Fruit fly (Drosophila melanogaster) whole organism, adult: ENCODE results near the gene Bub1.

Source experiments
- CG11617 ChIP-seq: fragments of 200-800 bp; sonication (Bioruptor generic); optimal IDR thresholded peaks from 2 replicates; lab custom pipeline; 2017; ENCODE audit warnings: mild to moderate bottlenecking, missing biosample characterization, missing genetic modification reagents, missing genetic modification characterization
- CG12768 ChIP-seq: fragments of 200-800 bp; sonication (Bioruptor generic); optimal IDR thresholded peaks from 2 replicates; lab custom pipeline; 2017; ENCODE audit warnings: missing biosample characterization, missing genetic modification characterization, mild to moderate bottlenecking, moderate library complexity, missing genetic modification reagents
- CG14711 ChIP-seq: fragments of 200-800 bp; sonication (Bioruptor generic); optimal IDR thresholded peaks from 2 replicates; lab custom pipeline; 2018; ENCODE audit warnings: missing biosample characterization, mild to moderate bottlenecking, missing genetic modification characterization, moderate library complexity
- CG1620 ChIP-seq: fragments of 200-800 bp; sonication (Bioruptor generic); optimal IDR thresholded peaks from 2 replicates; lab custom pipeline; 2016; ENCODE audit warnings: missing biosample characterization, missing genetic modification characterization
- CG5204 ChIP-seq: fragments of 200-800 bp; sonication (Bioruptor generic); optimal IDR thresholded peaks from 2 replicates; lab custom pipeline; 2016; ENCODE audit warnings: missing biosample characterization, missing genetic modification characterization
- CG7045 ChIP-seq: fragments of 200-800 bp; sonication (Bioruptor generic); optimal IDR thresholded peaks from 2 replicates; lab custom pipeline; 2017; ENCODE audit warnings: missing biosample characterization, mild to moderate bottlenecking, missing genetic modification characterization
- CG7101 ChIP-seq: fragments of 200-800 bp; sonication (Bioruptor generic); optimal IDR thresholded peaks from 2 replicates; lab custom pipeline; 2018; ENCODE audit warnings: missing biosample characterization, mild to moderate bottlenecking, missing genetic modification characterization, moderate library complexity
- Clk ChIP-seq: fragments of 200-800 bp; sonication (Bioruptor generic); optimal IDR thresholded peaks from 2 replicates; lab custom pipeline; 2017; ENCODE audit warnings: missing biosample characterization, missing genetic modification characterization
- Crg-1 ChIP-seq: fragments of 200-800 bp; sonication (Bioruptor generic); optimal IDR thresholded peaks from 2 replicates; lab custom pipeline; 2016; ENCODE audit warnings: missing biosample characterization, missing genetic modification characterization
- Hr96 ChIP-seq: fragments of 200-800 bp; sonication (Bioruptor generic); optimal IDR thresholded peaks from 2 replicates; lab custom pipeline; 2016; ENCODE audit warnings: missing biosample characterization, missing genetic modification characterization
- cnc ChIP-seq, 2 experiments: fragments of >200 bp; optimal IDR thresholded peaks; 2 replicates each; lab custom pipeline; 2017
- kay ChIP-seq: fragments of 200-800 bp; sonication (Bioruptor generic); peaks from one replicate; lab custom pipeline; 2016; ENCODE audit warnings: missing biosample characterization, missing genetic modification characterization, borderline replicate concordance
- tj ChIP-seq: fragments of 200-800 bp; sonication (Bioruptor generic); optimal IDR thresholded peaks from 3 replicates; lab custom pipeline; 2017; ENCODE audit warnings: missing biosample characterization, mild to moderate bottlenecking, missing genetic modification characterization, moderate library complexity

DNA sequence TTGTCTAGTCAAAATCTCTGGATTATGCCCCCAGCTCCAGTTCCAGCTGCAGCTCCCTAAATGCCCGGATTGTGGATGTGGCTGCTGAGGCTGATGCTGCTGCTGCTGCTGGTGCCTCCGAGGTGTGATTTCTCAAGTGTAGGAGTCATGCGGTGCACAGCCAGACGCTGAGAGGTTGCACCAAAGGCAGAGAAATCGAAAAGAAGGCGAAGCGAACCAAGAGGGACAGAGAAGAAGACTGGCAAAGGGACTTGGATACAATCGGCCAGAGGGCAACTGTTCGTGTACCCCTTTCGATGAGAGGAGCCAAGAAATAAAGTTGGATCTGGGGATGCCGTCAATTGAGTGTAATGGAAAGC is 40.1 kb upstream of the Bub1 start:
- TF ChIP-seq CG5204 (GFP tag; lab: Kevin White, UChicago) (no peak), Crg-1 (GFP tag; lab: Kevin White, UChicago) (no peak), CG11617 (GFP tag; lab: Kevin White, UChicago) (no peak), CG7101 (tag; lab: Kevin White, UChicago) (no peak), kay (GFP tag; lab: Kevin White, UChicago) (no peak), CG12768 (GFP tag; lab: Kevin White, UChicago) (no peak), cnc (optimal IDR thresholded peaks at IDR 0.05; lab: Kevin White, UChicago) (no peak), tj (no peak), CG7045 (GFP tag; lab: Kevin White, UChicago) (no peak), Hr96 (GFP tag; lab: Kevin White, UChicago) (no peak), Clk (no peak), CG1620 (GFP tag; lab: Kevin White, UChicago) (no peak), CG14711 (tag; lab: Kevin White, UChicago) (no peak)
